Worm (Caenorhabditis elegans) whole organism, L1 larva: ENCODE results near the gene hlh-4.

Source experiments
- blmp-1 ChIP-seq: fragments of 150-350 bp; optimal IDR thresholded peaks from 2 replicates; lab custom pipeline; 2014; ENCODE audit warnings: missing biosample characterization, missing genetic modification characterization
- mep-1 ChIP-seq: fragments of 150-350 bp; optimal IDR thresholded peaks from 2 replicates; lab custom pipeline; 2014; ENCODE audit warnings: missing biosample characterization, missing genetic modification characterization
- nhr-11 ChIP-seq: fragments of 150-350 bp; optimal IDR thresholded peaks from 2 replicates; lab custom pipeline; 2014; ENCODE audit warnings: missing biosample characterization, missing genetic modification characterization
- tbx-2 ChIP-seq: sonication (generic microtip); optimal IDR thresholded peaks from 2 replicates; lab custom pipeline; 2016; ENCODE audit warnings: missing genetic modification characterization, missing compliant biosample characterization

ce11 chrIII:9711163-9711562 is 27.7 kb downstream of the hlh-4 start:
- TF ChIP-seq tbx-2 (tag; lab: Kevin White, UChicago) (no peak), nhr-11 (tag; lab: Kevin White, UChicago) (no peak), mep-1 (tag; lab: Kevin White, UChicago) (no peak), blmp-1 (tag; lab: Kevin White, UChicago) (no peak)
